Fruit fly (Drosophila melanogaster) whole organism, adult: ENCODE measurements around the gene emei.

Experiments used
- CG11617 ChIP-seq: fragments of 200-800 bp; sonication (Bioruptor generic); optimal IDR thresholded peaks from 2 replicates; lab custom pipeline; 2017; ENCODE audit warnings: mild to moderate bottlenecking, missing biosample characterization, missing genetic modification reagents, missing genetic modification characterization
- cic ChIP-seq: fragments of 200-800 bp; sonication (Bioruptor generic); optimal IDR thresholded peaks from 2 replicates; lab custom pipeline; 2017; ENCODE audit warnings: missing biosample characterization, mild to moderate bottlenecking, missing genetic modification characterization, moderate library complexity
- cnc ChIP-seq, 2 experiments: fragments of >200 bp; optimal IDR thresholded peaks; 2 replicates each; lab custom pipeline; 2017
- pad ChIP-seq: fragments of 200-800 bp; sonication (Bioruptor generic); optimal IDR thresholded peaks from 3 replicates; lab custom pipeline; 2017; ENCODE audit warnings: missing biosample characterization, missing genetic modification characterization, mild to moderate bottlenecking, moderate library complexity, missing genetic modification reagents

DNA sequence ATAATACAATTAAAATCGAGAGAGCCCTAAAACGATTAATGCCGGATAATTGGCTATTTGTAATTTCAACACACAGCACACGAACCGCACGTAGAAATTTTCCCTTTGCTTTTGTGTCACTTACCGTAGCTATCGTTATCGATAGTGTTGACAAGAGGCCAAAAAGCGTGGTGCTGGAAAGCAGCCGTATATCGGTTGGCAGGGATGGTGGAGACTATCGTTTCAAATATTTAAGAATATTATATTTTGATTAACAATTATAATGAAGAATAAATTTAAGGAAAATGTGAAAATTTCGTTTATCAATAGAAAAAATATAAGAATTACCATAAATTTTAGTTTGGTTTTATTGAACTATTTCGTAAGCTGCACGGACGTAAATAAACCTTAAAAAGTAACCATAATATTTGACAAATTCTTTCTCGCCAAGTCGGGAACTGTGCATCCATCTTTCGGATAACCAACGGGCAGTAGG is 16.4 kb upstream of the emei start, which contains the start of gene JIL-1:
- TF ChIP-seq CG11617 (peak; percentile 7), cic (GFP tag; lab: Kevin White, UChicago) (no peak), cnc (optimal IDR thresholded peaks at IDR 0.05; lab: Kevin White, UChicago) (no peak), pad (peak; percentile 75)
